Fruit fly (Drosophila melanogaster) whole organism, embryonic: ENCODE data around the gene Faa.

Source experiments
- ATbp ChIP-seq: fragments of 200-800 bp; sonication (Bioruptor generic); optimal IDR thresholded peaks from 2 replicates; lab custom pipeline; 2017; ENCODE audit warnings: missing biosample characterization, mild to moderate bottlenecking, missing genetic modification characterization, missing genetic modification reagents
- Asciz ChIP-seq: fragments of 200-800 bp; sonication (Bioruptor generic); optimal IDR thresholded peaks from 2 replicates; lab custom pipeline; 2017; ENCODE audit warnings: missing biosample characterization, mild to moderate bottlenecking, missing genetic modification characterization, missing genetic modification reagents
- CG11696 ChIP-seq: fragments of 200-800 bp; sonication (Bioruptor generic); IDR thresholded peaks from 2 replicates; pipeline ENCODE4 v1.3.6; 2022; ENCODE audit warnings: missing biosample characterization, missing genetic modification characterization
- CG12155 ChIP-seq: fragments of 200-800 bp; sonication (Bioruptor generic); optimal IDR thresholded peaks from 3 replicates; lab custom pipeline; 2016; ENCODE audit warnings: missing biosample characterization, missing genetic modification characterization
- CG12299 ChIP-seq: fragments of 200-800 bp; sonication (Bioruptor generic); optimal IDR thresholded peaks from 2 replicates; lab custom pipeline; 2018; ENCODE audit warnings: missing biosample characterization, mild to moderate bottlenecking, missing genetic modification characterization
- CG13624 ChIP-seq: fragments of 200-800 bp; sonication (Bioruptor generic); optimal IDR thresholded peaks from 2 replicates; lab custom pipeline; 2016; ENCODE audit warnings: missing biosample characterization, missing genetic modification characterization
- CG14441 ChIP-seq: fragments of 200-800 bp; sonication (Bioruptor generic); IDR thresholded peaks from 2 replicates; pipeline ENCODE4 v1.3.6; 2022; ENCODE audit warnings: missing biosample characterization, missing genetic modification characterization
- CG1603 ChIP-seq: fragments of 200-800 bp; sonication (Bioruptor generic); optimal IDR thresholded peaks from 2 replicates; lab custom pipeline; 2019; ENCODE audit warnings: missing biosample characterization, mild to moderate bottlenecking, missing genetic modification characterization, moderate library complexity
- CG17612 ChIP-seq: fragments of 200-800 bp; sonication (Bioruptor generic); IDR thresholded peaks from 2 replicates; pipeline ENCODE4 v1.3.6; 2022; ENCODE audit warnings: missing biosample characterization, missing genetic modification characterization
- CG17912 ChIP-seq: fragments of 200-800 bp; sonication (Bioruptor generic); optimal IDR thresholded peaks from 2 replicates; lab custom pipeline; 2018; ENCODE audit warnings: missing biosample characterization, mild to moderate bottlenecking, missing genetic modification characterization
- CG1792 ChIP-seq: fragments of 200-800 bp; sonication (Bioruptor generic); optimal IDR thresholded peaks from 2 replicates; lab custom pipeline; 2016; ENCODE audit warnings: missing biosample characterization, missing genetic modification characterization
- CG18262 ChIP-seq: fragments of 200-800 bp; optimal IDR thresholded peaks from 3 replicates; lab custom pipeline; 2019; ENCODE audit warnings: missing biosample characterization, mild to moderate bottlenecking, missing genetic modification characterization, moderate library complexity
- CG2120 ChIP-seq: fragments of 200-800 bp; sonication (Bioruptor generic); optimal IDR thresholded peaks from 3 replicates; lab custom pipeline; 2016; ENCODE audit warnings: missing biosample characterization, missing genetic modification characterization
- CG30403 ChIP-seq: fragments of 200-800 bp; sonication (Bioruptor generic); optimal IDR thresholded peaks from 3 replicates; lab custom pipeline; 2016; ENCODE audit warnings: missing biosample characterization, missing genetic modification characterization
- CG31441 ChIP-seq: fragments of 200-800 bp; sonication (Bioruptor generic); IDR thresholded peaks from 2 replicates; pipeline ENCODE4 v1.3.6; 2022; ENCODE audit warnings: missing biosample characterization, missing genetic modification characterization
- CG33557 ChIP-seq: fragments of 200-800 bp; sonication (Bioruptor generic); optimal IDR thresholded peaks from 2 replicates; lab custom pipeline; 2019; ENCODE audit warnings: missing biosample characterization, mild to moderate bottlenecking, missing genetic modification characterization, moderate library complexity
- CG3995 ChIP-seq: fragments of 200-800 bp; sonication (Bioruptor generic); optimal IDR thresholded peaks from 3 replicates; lab custom pipeline; 2016; ENCODE audit warnings: missing biosample characterization, missing genetic modification characterization
- CG4360 ChIP-seq: fragments of 200-800 bp; sonication (Bioruptor generic); IDR thresholded peaks from 2 replicates; pipeline ENCODE4 v1.3.6; 2022; ENCODE audit warnings: missing biosample characterization, missing genetic modification characterization
- CG4707 ChIP-seq: fragments of 200-800 bp; sonication (Bioruptor generic); optimal IDR thresholded peaks from 2 replicates; lab custom pipeline; 2018; ENCODE audit warnings: missing biosample characterization, mild to moderate bottlenecking, missing genetic modification characterization, moderate library complexity
- CG4854 ChIP-seq: fragments of 200-800 bp; sonication (Bioruptor generic); optimal IDR thresholded peaks from 2 replicates; lab custom pipeline; 2016; ENCODE audit warnings: missing biosample characterization, missing genetic modification characterization, inconsistent platforms
- CG6683 ChIP-seq: fragments of 200-800 bp; sonication (Bioruptor generic); optimal IDR thresholded peaks from 2 replicates; lab custom pipeline; 2017; ENCODE audit warnings: missing biosample characterization, mild to moderate bottlenecking, missing genetic modification characterization, missing genetic modification reagents
- CG6765 ChIP-seq: fragments of 200-800 bp; sonication (Bioruptor generic); optimal IDR thresholded peaks from 3 replicates; lab custom pipeline; 2017; ENCODE audit warnings: missing biosample characterization, mild to moderate bottlenecking, missing genetic modification characterization
- CG6854 ChIP-seq: fragments of 200-800 bp; sonication (Bioruptor generic); optimal IDR thresholded peaks from 3 replicates; lab custom pipeline; 2017; ENCODE audit warnings: missing biosample characterization, mild to moderate bottlenecking, missing genetic modification characterization
- D ChIP-seq, 2 experiments: fragments of 200-800 bp in 1 of 2; fragments of >200 bp in 1 of 2; sonication (Bioruptor generic) in 1 of 2; optimal IDR thresholded peaks; 2 replicates in 1 of 2; 3 replicates in 1 of 2; lab custom pipeline; 2017; ENCODE audit warnings: mild to moderate bottlenecking in 1 of 2, missing biosample characterization in 1 of 2, missing genetic modification characterization in 1 of 2, missing genetic modification reagents in 1 of 2
- D19B ChIP-seq: fragments of 200-800 bp; sonication (Bioruptor generic); optimal IDR thresholded peaks from 2 replicates; lab custom pipeline; 2017; ENCODE audit warnings: missing biosample characterization, mild to moderate bottlenecking, missing genetic modification characterization
- Dfd ChIP-seq, 2 experiments: fragments of >200 bp; optimal IDR thresholded peaks; 2 replicates each; lab custom pipeline; 2017; ENCODE audit warnings: missing biosample characterization in 2 of 2, missing genetic modification characterization in 2 of 2
- Eip74EF ChIP-seq, 2 experiments: fragments of 200-800 bp in 1 of 2; fragments of >200 bp in 1 of 2; sonication (Bioruptor generic) in 1 of 2; optimal IDR thresholded peaks; 2 replicates each; lab custom pipeline; 2017 to 2019; ENCODE audit warnings: missing biosample characterization in 2 of 2, missing genetic modification characterization in 2 of 2, mild to moderate bottlenecking in 1 of 2, moderate library complexity in 1 of 2
- Fer2 ChIP-seq: fragments of 200-800 bp; sonication (Bioruptor generic); optimal IDR thresholded peaks from 2 replicates; lab custom pipeline; 2018; ENCODE audit warnings: missing biosample characterization, mild to moderate bottlenecking, missing genetic modification characterization, moderate library complexity
- Hr78 ChIP-seq, 2 experiments: fragments of 200-800 bp in 1 of 2; fragments of >200 bp in 1 of 2; sonication (Bioruptor generic) in 1 of 2; optimal IDR thresholded peaks; 2 replicates each; lab custom pipeline; 2017 to 2019; ENCODE audit warnings: missing biosample characterization in 2 of 2, missing genetic modification characterization in 2 of 2, mild to moderate bottlenecking in 1 of 2, moderate library complexity in 1 of 2
- MBD-R2 ChIP-seq: fragments of 200-800 bp; sonication (Bioruptor generic); IDR thresholded peaks from 2 replicates; pipeline ENCODE4 v1.3.6; 2022; ENCODE audit warnings: missing biosample characterization, missing genetic modification characterization
- MTF-1 ChIP-seq: fragments of 200-800 bp; sonication (Bioruptor generic); optimal IDR thresholded peaks from 2 replicates; lab custom pipeline; 2018; ENCODE audit warnings: missing biosample characterization, mild to moderate bottlenecking, missing genetic modification characterization, borderline replicate concordance
- Mrtf ChIP-seq: fragments of 200-800 bp; sonication (Bioruptor generic); IDR thresholded peaks from 3 replicates; pipeline ENCODE4 v1.3.6; 2022; ENCODE audit warnings: missing biosample characterization, missing genetic modification characterization
- NC2β ChIP-seq: fragments of 200-800 bp; sonication (Bioruptor generic); optimal IDR thresholded peaks from 2 replicates; lab custom pipeline; 2016; ENCODE audit warnings: missing biosample characterization, missing genetic modification characterization
- Oli ChIP-seq: fragments of 200-800 bp; sonication (Bioruptor generic); optimal IDR thresholded peaks from 2 replicates; lab custom pipeline; 2018; ENCODE audit warnings: missing biosample characterization, mild to moderate bottlenecking, missing genetic modification characterization, moderate library complexity
- Trl ChIP-seq, 3 experiments: fragments of >200 bp in 2 of 3; fragments of 200-800 bp in 1 of 3; sonication (Bioruptor generic) in 1 of 3; optimal IDR thresholded peaks; 2 replicates in 1 of 3; 3 replicates in 2 of 3; lab custom pipeline; 2016 to 2017; ENCODE audit warnings: missing biosample characterization in 1 of 3, missing genetic modification characterization in 1 of 3
- ab ChIP-seq: fragments of 200-800 bp; sonication (Bioruptor generic); optimal IDR thresholded peaks from 2 replicates; lab custom pipeline; 2016; ENCODE audit warnings: missing biosample characterization, missing genetic modification characterization
- aop ChIP-seq: fragments of 200-800 bp; sonication (Bioruptor generic); IDR thresholded peaks from 2 replicates; pipeline ENCODE4 v1.3.6; 2022; ENCODE audit warnings: missing biosample characterization, missing genetic modification characterization
- ash1 ChIP-seq: fragments of 200-800 bp; sonication (Bioruptor generic); optimal IDR thresholded peaks from 2 replicates; lab custom pipeline; 2018; ENCODE audit warnings: missing biosample characterization, mild to moderate bottlenecking, missing genetic modification characterization
- bowl ChIP-seq: fragments of 200-800 bp; sonication (Bioruptor generic); IDR thresholded peaks from 2 replicates; pipeline ENCODE4 v1.3.6; 2022; ENCODE audit warnings: missing biosample characterization, missing genetic modification characterization
- chn ChIP-seq: fragments of 200-800 bp; sonication (Bioruptor generic); optimal IDR thresholded peaks from 2 replicates; lab custom pipeline; 2016; ENCODE audit warnings: missing biosample characterization, missing genetic modification characterization
- emc ChIP-seq: fragments of 200-800 bp; sonication (Bioruptor generic); optimal IDR thresholded peaks from 2 replicates; lab custom pipeline; 2016; ENCODE audit warnings: missing biosample characterization, missing genetic modification characterization
- gce ChIP-seq: fragments of 200-800 bp; sonication (Bioruptor generic); IDR thresholded peaks from 3 replicates; pipeline ENCODE4 v1.3.6; 2022; ENCODE audit warnings: missing biosample characterization, missing genetic modification characterization
- mam ChIP-seq: fragments of 200-800 bp; sonication (Bioruptor generic); optimal IDR thresholded peaks from 3 replicates; lab custom pipeline; 2016; ENCODE audit warnings: missing biosample characterization, missing genetic modification characterization
- nerfin-1 ChIP-seq: fragments of 200-800 bp; sonication (Bioruptor generic); optimal IDR thresholded peaks from 3 replicates; lab custom pipeline; 2019; ENCODE audit warnings: missing biosample characterization, mild to moderate bottlenecking, missing genetic modification characterization, moderate library complexity
- pho ChIP-seq: fragments of 200-800 bp; sonication (Bioruptor generic); optimal IDR thresholded peaks from 2 replicates; lab custom pipeline; 2016; ENCODE audit warnings: missing biosample characterization, missing genetic modification characterization
- sd ChIP-seq: fragments of 200-800 bp; sonication (Bioruptor generic); optimal IDR thresholded peaks from 3 replicates; lab custom pipeline; 2018; ENCODE audit warnings: missing biosample characterization, mild to moderate bottlenecking, missing genetic modification characterization, moderate library complexity
- sisA ChIP-seq: fragments of 200-800 bp; sonication (Bioruptor generic); IDR thresholded peaks from 2 replicates; pipeline ENCODE4 v1.3.6; 2022; ENCODE audit warnings: missing biosample characterization, missing genetic modification characterization
- slp2 ChIP-seq: fragments of 200-800 bp; sonication (Bioruptor generic); optimal IDR thresholded peaks from 2 replicates; lab custom pipeline; 2016; ENCODE audit warnings: missing biosample characterization, missing genetic modification characterization
- stwl ChIP-seq: fragments of 200-800 bp; sonication (Bioruptor generic); optimal IDR thresholded peaks from 3 replicates; lab custom pipeline; 2018; ENCODE audit warnings: missing biosample characterization, mild to moderate bottlenecking, missing genetic modification characterization, moderate library complexity
- twi ChIP-seq: fragments of 200-800 bp; optimal IDR thresholded peaks from 2 replicates; lab custom pipeline; 2019; ENCODE audit warnings: missing biosample characterization, mild to moderate bottlenecking, missing genetic modification characterization, moderate library complexity

Gene Faa

DNA sequence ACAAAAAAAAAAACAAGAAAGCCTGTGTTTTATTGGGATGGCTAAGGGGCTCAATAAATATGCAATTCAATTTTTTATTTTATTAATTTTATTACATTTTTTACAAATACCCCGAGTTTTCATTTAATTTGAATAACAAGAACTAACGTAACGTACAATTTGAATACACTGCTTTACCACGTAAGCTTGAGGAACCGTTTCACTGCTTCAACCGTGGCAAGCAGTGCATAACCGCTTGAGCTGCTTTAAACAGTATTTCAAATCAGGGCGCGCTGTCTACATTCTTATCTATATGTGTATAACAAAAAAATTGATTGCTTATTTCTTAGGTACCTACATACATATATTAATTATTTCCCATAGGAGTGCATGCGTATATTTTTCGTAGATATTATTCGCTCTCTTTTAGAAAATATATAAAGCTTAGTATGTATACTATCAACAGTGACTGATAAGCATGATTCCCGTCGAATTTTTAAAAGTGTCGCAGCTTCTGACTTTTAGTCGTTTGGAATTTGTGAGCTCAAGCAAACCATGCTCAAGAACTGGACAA, 19.0 kb upstream of the Faa start, which contains the start of gene CG14990 (continued):
- TF ChIP-seq Eip74EF (GFP tag; optimal IDR thresholded peaks at IDR 0.05; lab: Kevin White, UChicago) (peak in 1 of 2 experiments; percentile 96), NC2β (GFP tag; lab: Kevin White, UChicago) (no peak), CG4854 (GFP tag; lab: Kevin White, UChicago) (no peak), chn (GFP tag; lab: Kevin White, UChicago) (no peak), mam (GFP tag; lab: Kevin White, UChicago) (no peak), CG2120 (GFP tag; lab: Kevin White, UChicago) (no peak), CG18262 (tag; lab: Kevin White, UChicago) (no peak), gce (GFP tag; lab: Robert Waterston, UW) (no peak), aop (no peak), CG17612 (GFP tag; lab: Robert Waterston, UW) (no peak), CG6765 (GFP tag; lab: Kevin White, UChicago) (no peak), Dfd (GFP tag; optimal IDR thresholded peaks at IDR 0.05; lab: Kevin White, UChicago) (peak in 1 of 2 experiments; percentile 87), CG30403 (no peak), ab (no peak), CG4707 (GFP tag; lab: Kevin White, UChicago) (no peak), CG3995 (GFP tag; lab: Kevin White, UChicago) (no peak), CG11696 (GFP tag; lab: Robert Waterston, UW) (no peak), CG17912 (GFP tag; lab: Kevin White, UChicago) (peak; percentile 4), twi (tag; lab: Kevin White, UChicago) (no peak), Asciz (GFP tag; lab: Kevin White, UChicago) (no peak), Hr78 (GFP tag; optimal IDR thresholded peaks at IDR 0.05; lab: Kevin White, UChicago) (peak in 1 of 2 experiments; percentile 40), Mrtf (GFP tag; lab: Robert Waterston, UW) (no peak), CG33557 (no peak), Oli (tag; lab: Kevin White, UChicago) (no peak), pho (GFP tag; lab: Kevin White, UChicago) (no peak), sisA (no peak), bowl (GFP tag; lab: Robert Waterston, UW) (no peak), stwl (tag; lab: Kevin White, UChicago) (peak; percentile 90), ash1 (GFP tag; lab: Kevin White, UChicago) (no peak), CG6854 (GFP tag; lab: Kevin White, UChicago) (no peak), CG14441 (GFP tag; lab: Robert Waterston, UW) (no peak), slp2 (no peak), D19B (GFP tag; lab: Kevin White, UChicago) (no peak), CG13624 (GFP tag; lab: Kevin White, UChicago) (no peak), MBD-R2 (no peak), CG12155 (GFP tag; lab: Kevin White, UChicago) (no peak), ATbp (GFP tag; lab: Kevin White, UChicago) (no peak), CG4360 (GFP tag; lab: Robert Waterston, UW) (peak; percentile 37; the same call in 1 of the 2 replicates), MTF-1 (GFP tag; lab: Kevin White, UChicago) (no peak), Trl (optimal IDR thresholded peaks at IDR 0.05; lab: Kevin White, UChicago) (no peak), Trl (GFP tag; optimal IDR thresholded peaks at IDR 0.05; lab: Kevin White, UChicago) (no peak), CG12299 (no peak), D (optimal IDR thresholded peaks at IDR 0.05; lab: Kevin White, UChicago) (no peak), D (GFP tag; optimal IDR thresholded peaks at IDR 0.05; lab: Kevin White, UChicago) (no peak), emc (GFP tag; lab: Kevin White, UChicago) (no peak), CG6683 (no peak), nerfin-1 (tag; lab: Kevin White, UChicago) (no peak), Fer2 (tag; lab: Kevin White, UChicago) (no peak), CG1792 (GFP tag; lab: Kevin White, UChicago) (no peak), CG1603 (tag; lab: Kevin White, UChicago) (peak; percentile 45), CG31441 (no peak), sd (tag; lab: Kevin White, UChicago) (peak; percentile 65)
